Worm (Caenorhabditis elegans) whole organism, mixed stage, embryonic: Measurements from ENCODE around the gene F13C5.2.

Experiments
- M03D4.4 ChIP-seq: sonication (generic microtip); optimal IDR thresholded peaks from 2 replicates; lab custom pipeline; 2017; ENCODE audit warnings: mild to moderate bottlenecking, missing genetic modification characterization, missing compliant biosample characterization
- ceh-83 ChIP-seq: fragments of 200-800 bp; sonication (Bioruptor generic); optimal IDR thresholded peaks from 2 replicates; lab custom pipeline; 2018; ENCODE audit warnings: mild to moderate bottlenecking, missing genetic modification characterization, missing compliant biosample characterization
- cnd-1 ChIP-seq: fragments of 200-800 bp; sonication (Bioruptor generic); optimal IDR thresholded peaks from 2 replicates; lab custom pipeline; 2018; ENCODE audit warnings: mild to moderate bottlenecking, missing genetic modification characterization, missing compliant biosample characterization
- drap-1 ChIP-seq: fragments of 200-800 bp; sonication (Bioruptor generic); optimal IDR thresholded peaks from 3 replicates; lab custom pipeline; 2018; ENCODE audit warnings: mild to moderate bottlenecking, missing genetic modification characterization, missing compliant biosample characterization
- elt-1 ChIP-seq: sonication (generic microtip); optimal IDR thresholded peaks from 2 replicates; lab custom pipeline; 2017; ENCODE audit warnings: missing genetic modification characterization, mild to moderate bottlenecking, missing compliant biosample characterization, antibody characterized with exemption, moderate library complexity, borderline replicate concordance; ENCODE audit not compliant: insufficient read depth
- flh-1 ChIP-seq: fragments of 200-800 bp; sonication (Bioruptor generic); optimal IDR thresholded peaks from 2 replicates; lab custom pipeline; 2018; ENCODE audit warnings: mild to moderate bottlenecking, missing genetic modification characterization, moderate library complexity, missing compliant biosample characterization
- ham-2 ChIP-seq: fragments of 200-800 bp; sonication (Bioruptor generic); optimal IDR thresholded peaks from 2 replicates; lab custom pipeline; 2018; ENCODE audit warnings: mild to moderate bottlenecking, missing genetic modification characterization, missing compliant biosample characterization
- hlh-1 ChIP-seq: fragments of 150-350 bp; optimal IDR thresholded peaks from 2 replicates; lab custom pipeline; 2014; ENCODE audit warnings: missing biosample characterization, missing genetic modification reagents, missing genetic modification characterization
- lin-32 ChIP-seq: fragments of 200-800 bp; sonication (Bioruptor generic); optimal IDR thresholded peaks from 2 replicates; lab custom pipeline; 2018; ENCODE audit warnings: mild to moderate bottlenecking, missing genetic modification characterization, missing compliant biosample characterization
- mab-5 ChIP-seq: fragments of 150-350 bp; optimal IDR thresholded peaks from 2 replicates; lab custom pipeline; 2014; ENCODE audit warnings: missing biosample characterization, missing genetic modification characterization
- nhr-12 ChIP-seq: fragments of 150-350 bp; optimal IDR thresholded peaks from 2 replicates; lab custom pipeline; 2014; ENCODE audit warnings: missing biosample characterization, missing genetic modification characterization
- nhr-2 ChIP-seq: fragments of 150-350 bp; optimal IDR thresholded peaks from 2 replicates; lab custom pipeline; 2014; ENCODE audit warnings: missing biosample characterization, missing genetic modification characterization
- nhr-237 ChIP-seq: fragments of 150-350 bp; optimal IDR thresholded peaks from 2 replicates; lab custom pipeline; 2014; ENCODE audit warnings: missing biosample characterization, missing genetic modification characterization
- nhr-28 ChIP-seq: fragments of 150-350 bp; optimal IDR thresholded peaks from 2 replicates; lab custom pipeline; 2014; ENCODE audit warnings: missing biosample characterization, missing genetic modification characterization
- nhr-76 ChIP-seq: sonication (generic microtip); optimal IDR thresholded peaks from 2 replicates; lab custom pipeline; 2017; ENCODE audit warnings: missing biosample characterization, missing genetic modification characterization
- pha-4 ChIP-seq: fragments of 150-350 bp; optimal IDR thresholded peaks from 2 replicates; lab custom pipeline; 2018; ENCODE audit warnings: missing biosample characterization, missing genetic modification reagents, missing genetic modification characterization
- snpc-4 ChIP-seq: fragments of 150-350 bp; optimal IDR thresholded peaks from 2 replicates; lab custom pipeline; 2014; ENCODE audit warnings: missing biosample characterization, missing genetic modification characterization
- sptf-1 ChIP-seq: sonication (generic microtip); optimal IDR thresholded peaks from 2 replicates; lab custom pipeline; 2017; ENCODE audit warnings: mild to moderate bottlenecking, missing genetic modification characterization, moderate library complexity, missing compliant biosample characterization
- tbx-8 ChIP-seq: fragments of 200-800 bp; sonication (Bioruptor generic); optimal IDR thresholded peaks from 2 replicates; lab custom pipeline; 2018; ENCODE audit warnings: mild to moderate bottlenecking, missing genetic modification characterization, moderate library complexity, missing compliant biosample characterization

F13C5.2 gene

DNA sequence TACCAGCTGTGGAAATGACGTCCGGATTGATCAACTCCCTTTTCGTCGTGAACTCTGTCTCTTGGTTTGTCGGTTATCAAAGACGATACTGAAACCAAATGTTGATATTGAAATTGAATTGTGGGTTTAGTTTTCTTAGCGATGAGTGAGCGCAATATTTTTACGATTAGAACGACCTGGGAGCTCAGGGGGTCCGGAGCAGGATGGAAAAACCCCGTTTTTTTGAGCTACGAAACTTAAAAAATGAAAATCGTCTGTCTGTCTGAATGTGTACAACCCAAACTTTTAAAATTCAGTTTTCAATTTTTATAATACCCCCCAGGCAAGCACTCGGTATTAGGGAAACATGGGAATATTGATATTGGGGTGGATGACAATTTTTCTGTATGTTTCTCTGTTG lies 49.1 kb downstream of the F13C5.2 start:
- TF ChIP-seq drap-1: no peak
- no peak for TF ChIP-seq ceh-83
- TF ChIP-seq pha-4 (tag; lab: Kevin White, UChicago): no peak
- no peak for TF ChIP-seq tbx-8 (GFP tag; lab: Kevin White, UChicago)
- no peak for TF ChIP-seq nhr-237 (tag; lab: Kevin White, UChicago)
- TF ChIP-seq hlh-1 (tag; lab: Kevin White, UChicago): no peak
- TF ChIP-seq mab-5 (tag; lab: Kevin White, UChicago): no peak
- TF ChIP-seq nhr-12 (tag; lab: Kevin White, UChicago): no peak

ce11 chrX:645589-645988 lies 51.8 kb downstream of the F13C5.2 start:
- no peak for TF ChIP-seq M03D4.4
- TF ChIP-seq nhr-2 (tag; lab: Kevin White, UChicago): no peak
- TF ChIP-seq flh-1 (GFP tag; lab: Kevin White, UChicago): no peak
- TF ChIP-seq nhr-76 (tag; lab: Kevin White, UChicago): no peak
- no peak for TF ChIP-seq elt-1 (tag; lab: Kevin White, UChicago)
- no peak for TF ChIP-seq nhr-28 (tag; lab: Kevin White, UChicago)
- no peak for TF ChIP-seq snpc-4 (tag; lab: Kevin White, UChicago)
- TF ChIP-seq ham-2: no peak
- TF ChIP-seq sptf-1: no peak
- no peak for TF ChIP-seq lin-32 (GFP tag; lab: Kevin White, UChicago)
- no peak for TF ChIP-seq hlh-1 (tag; lab: Kevin White, UChicago)
- no peak for TF ChIP-seq cnd-1 (tag; lab: Kevin White, UChicago)
